In the genomic region with DNA sequence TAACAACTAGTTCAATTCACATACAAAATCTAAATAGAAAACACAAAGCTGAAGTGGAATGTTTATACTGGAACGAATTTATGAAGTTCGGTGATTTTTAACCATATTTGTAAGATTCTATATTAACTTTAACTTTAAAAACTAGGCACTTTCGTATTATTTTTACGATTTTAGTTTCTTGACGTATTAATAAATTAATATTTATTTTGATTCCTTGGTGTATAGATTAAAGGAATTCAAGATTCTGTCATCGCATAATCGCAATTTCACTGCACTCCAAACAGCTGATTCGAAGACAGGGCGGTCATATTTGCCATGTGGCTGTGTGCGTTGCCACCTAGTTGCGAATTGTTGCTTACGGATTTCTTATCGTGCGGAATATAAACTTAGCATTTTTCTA, we compare ENCODE assay signal across 1 fruit fly cellular context.
A peak's percentile ranks its signal among the peaks of the same experiment; 100 is the strongest.
TF ChIP-seq lines count a peak whose summit lies in the region.

A gene (minus strand): TSS at position 279 of the 400 bp plus-strand sequence.
A gene (plus strand): TSS at position 336 of the 400 bp plus-strand sequence.

TF ChIP-seq in whole organism, embryonic, 481 proteins besides CTCF, POLR2A, EP300 and RAD21 (continued from another document and continues in another):
- peak; percentile 23 for TF ChIP-seq slou (GFP tag; optimal IDR thresholded peaks at IDR 0.05; lab: Kevin White, UChicago)
- peak; percentile 88 for TF ChIP-seq Max (GFP tag; optimal IDR thresholded peaks at IDR 0.05; lab: Kevin White, UChicago)
- peak; percentile 97 for TF ChIP-seq Drgx (GFP tag; IDR thresholded peaks at IDR 0.05; lab: Robert Waterston, UW)
- TF ChIP-seq exex (tag; optimal IDR thresholded peaks at IDR 0.05; lab: Kevin White, UChicago), result peak; percentile 74
- peak; percentile 93 for TF ChIP-seq dysf (GFP tag; IDR thresholded peaks at IDR 0.05; lab: Robert Waterston, UW)
- peak; percentile 94 for TF ChIP-seq CG8388 (GFP tag; optimal IDR thresholded peaks at IDR 0.05; lab: Kevin White, UChicago)
- peak; percentile 92 for TF ChIP-seq B-H2 (GFP tag; optimal IDR thresholded peaks at IDR 0.05; lab: Kevin White, UChicago)
- TF ChIP-seq CrebB (tag; optimal IDR thresholded peaks at IDR 0.05; lab: Kevin White, UChicago), result peak; percentile 93
- TF ChIP-seq wek (GFP tag; optimal IDR thresholded peaks at IDR 0.05; lab: Kevin White, UChicago), result no peak
- peak; percentile 93 for TF ChIP-seq CG18599 (GFP tag; optimal IDR thresholded peaks at IDR 0.05; lab: Kevin White, UChicago)
- peak; percentile 79 for TF ChIP-seq D19B (GFP tag; optimal IDR thresholded peaks at IDR 0.05; lab: Kevin White, UChicago)
- no peak for TF ChIP-seq p53 (GFP tag; optimal IDR thresholded peaks at IDR 0.05; lab: Kevin White, UChicago)
- no peak for TF ChIP-seq CG10565 (GFP tag; optimal IDR thresholded peaks at IDR 0.05; lab: Kevin White, UChicago)
- peak; percentile 54 for TF ChIP-seq CG6254 (GFP tag; optimal IDR thresholded peaks at IDR 0.05; lab: Kevin White, UChicago)
- TF ChIP-seq pros (GFP tag; optimal IDR thresholded peaks at IDR 0.05; lab: Kevin White, UChicago), result peak; percentile 81
- TF ChIP-seq CG3163 (GFP tag; optimal IDR thresholded peaks at IDR 0.05; lab: Kevin White, UChicago), result no peak
- no peak for TF ChIP-seq sc (optimal IDR thresholded peaks at IDR 0.05; lab: Kevin White, UChicago)
- TF ChIP-seq sc (GFP tag; optimal IDR thresholded peaks at IDR 0.05; lab: Kevin White, UChicago), result peak; percentile 57
- TF ChIP-seq Vsx1 (GFP tag; optimal IDR thresholded peaks at IDR 0.05; lab: Kevin White, UChicago), result no peak
- TF ChIP-seq bbx (GFP tag; IDR thresholded peaks at IDR 0.05; lab: Robert Waterston, UW; ENCODE audit: partially characterized antibody), result 0 out of 2 replicates have a peak, but pooled peaks have one; percentile 27
- TF ChIP-seq CG1832 (GFP tag; optimal IDR thresholded peaks at IDR 0.05; lab: Kevin White, UChicago), result no peak
- TF ChIP-seq CG33213 (GFP tag; optimal IDR thresholded peaks at IDR 0.05; lab: Kevin White, UChicago), result peak; percentile 12
- TF ChIP-seq E2f1 (GFP tag; IDR thresholded peaks at IDR 0.05; lab: Robert Waterston, UW), result peak; percentile 90
- no peak for TF ChIP-seq CG11093 (GFP tag; IDR thresholded peaks at IDR 0.05; lab: Robert Waterston, UW)
- peak; percentile 30 for TF ChIP-seq pb (GFP tag; optimal IDR thresholded peaks at IDR 0.05; lab: Kevin White, UChicago)
- peak in 1 of 2 experiments; percentile 43 for TF ChIP-seq Pdp1 (GFP tag; optimal IDR thresholded peaks at IDR 0.05; lab: Kevin White, UChicago)
- TF ChIP-seq Tbp (GFP tag; optimal IDR thresholded peaks at IDR 0.05; lab: Kevin White, UChicago), result no peak
- TF ChIP-seq Sin3A (optimal IDR thresholded peaks at IDR 0.05; lab: Kevin White, UChicago), result no peak
- TF ChIP-seq stc (GFP tag; IDR thresholded peaks at IDR 0.05; lab: Robert Waterston, UW), result peak; percentile 95
- TF ChIP-seq CkIIα-i1 (GFP tag; IDR thresholded peaks at IDR 0.05; lab: Robert Waterston, UW), result no peak
- peak; percentile 69; the same call in 1 of the 2 replicates for TF ChIP-seq bowl (GFP tag; IDR thresholded peaks at IDR 0.05; lab: Robert Waterston, UW)
- peak; percentile 94 for TF ChIP-seq CG10147 (GFP tag; optimal IDR thresholded peaks at IDR 0.05; lab: Kevin White, UChicago)
- TF ChIP-seq Side (GFP tag; optimal IDR thresholded peaks at IDR 0.05; lab: Kevin White, UChicago), result no peak
- no peak for TF ChIP-seq sna (GFP tag; IDR thresholded peaks at IDR 0.05; lab: Robert Waterston, UW; ENCODE audit: partially characterized antibody)
- peak; percentile 75 for TF ChIP-seq CG10462 (GFP tag; optimal IDR thresholded peaks at IDR 0.05; lab: Kevin White, UChicago)
- TF ChIP-seq insv (GFP tag; optimal IDR thresholded peaks at IDR 0.05; lab: Kevin White, UChicago), result peak in 1 of 2 experiments; percentile 56
- TF ChIP-seq CG13424 (tag; optimal IDR thresholded peaks at IDR 0.05; lab: Kevin White, UChicago), result peak; percentile 97
- TF ChIP-seq Elba2 (GFP tag; optimal IDR thresholded peaks at IDR 0.05; lab: Kevin White, UChicago), result peak; percentile 29
- peak; percentile 91 for TF ChIP-seq dmrt99B (tag; optimal IDR thresholded peaks at IDR 0.05; lab: Kevin White, UChicago)
- peak; percentile 90 for TF ChIP-seq zfh1 (GFP tag; IDR thresholded peaks at IDR 0.05; lab: Robert Waterston, UW)
- TF ChIP-seq CG34376 (GFP tag; optimal IDR thresholded peaks at IDR 0.05; lab: Kevin White, UChicago), result peak; percentile 93
- peak; percentile 65 for TF ChIP-seq Camta (GFP tag; optimal IDR thresholded peaks at IDR 0.05; lab: Kevin White, UChicago)
- TF ChIP-seq CG2678 (tag; optimal IDR thresholded peaks at IDR 0.05; lab: Kevin White, UChicago), result peak; percentile 97
- TF ChIP-seq CG17359 (tag; optimal IDR thresholded peaks at IDR 0.05; lab: Kevin White, UChicago), result peak; percentile 94
- TF ChIP-seq btn (GFP tag; optimal IDR thresholded peaks at IDR 0.05; lab: Kevin White, UChicago), result no peak
- TF ChIP-seq CG4730 (GFP tag; IDR thresholded peaks at IDR 0.05; lab: Robert Waterston, UW), result peak; percentile 79
- peak; percentile 21 for TF ChIP-seq pum (GFP tag; optimal IDR thresholded peaks at IDR 0.05; lab: Kevin White, UChicago)
- no peak for TF ChIP-seq CG31388 (GFP tag; optimal IDR thresholded peaks at IDR 0.05; lab: Kevin White, UChicago)
- peak; percentile 35 to 50 for TF ChIP-seq chif (GFP tag; optimal IDR thresholded peaks at IDR 0.05; lab: Kevin White, UChicago)
- TF ChIP-seq CG4360 (GFP tag; IDR thresholded peaks at IDR 0.05; lab: Robert Waterston, UW), result peak; percentile 68
- TF ChIP-seq Atf-2 (GFP tag; optimal IDR thresholded peaks at IDR 0.05; lab: Kevin White, UChicago), result peak; percentile 45
- peak; percentile 83 for TF ChIP-seq CG12104 (GFP tag; optimal IDR thresholded peaks at IDR 0.05; lab: Kevin White, UChicago)
- TF ChIP-seq CG13287 (GFP tag; IDR thresholded peaks at IDR 0.05; lab: Robert Waterston, UW; ENCODE audit: partially characterized antibody), result peak; percentile 45; the same call in 1 of the 2 replicates
- no peak for TF ChIP-seq Gsc (GFP tag; IDR thresholded peaks at IDR 0.05; lab: Robert Waterston, UW)
- TF ChIP-seq pzg (GFP tag; optimal IDR thresholded peaks at IDR 0.05; lab: Kevin White, UChicago), result peak; percentile 36
- no peak for TF ChIP-seq CG15479 (GFP tag; optimal IDR thresholded peaks at IDR 0.05; lab: Kevin White, UChicago)
- no peak for TF ChIP-seq Scr (GFP tag; IDR thresholded peaks at IDR 0.05; lab: Robert Waterston, UW; ENCODE audit: partially characterized antibody)
- peak; percentile 93 for TF ChIP-seq Atf6 (GFP tag; IDR thresholded peaks at IDR 0.05; lab: Robert Waterston, UW)
- peak; percentile 69 for TF ChIP-seq CG13624 (GFP tag; optimal IDR thresholded peaks at IDR 0.05; lab: Kevin White, UChicago)
- TF ChIP-seq tna (GFP tag; IDR thresholded peaks at IDR 0.05; lab: Robert Waterston, UW; ENCODE audit: partially characterized antibody), result no peak
- TF ChIP-seq CG6813 (GFP tag; optimal IDR thresholded peaks at IDR 0.05; lab: Kevin White, UChicago), result peak; percentile 81
- TF ChIP-seq CG17802 (tag; optimal IDR thresholded peaks at IDR 0.05; lab: Kevin White, UChicago), result peak; percentile 49
- TF ChIP-seq mam (GFP tag; optimal IDR thresholded peaks at IDR 0.05; lab: Kevin White, UChicago), result peak; percentile 64
- TF ChIP-seq ash1 (GFP tag; optimal IDR thresholded peaks at IDR 0.05; lab: Kevin White, UChicago), result no peak
- TF ChIP-seq CG8359 (GFP tag; optimal IDR thresholded peaks at IDR 0.05; lab: Kevin White, UChicago; ENCODE audit: borderline replicate concordance), result peak; percentile 50
- TF ChIP-seq twi (tag; optimal IDR thresholded peaks at IDR 0.05; lab: Kevin White, UChicago), result no peak
- no peak for TF ChIP-seq Bgb (GFP tag; IDR thresholded peaks at IDR 0.05; lab: Robert Waterston, UW; ENCODE audit: partially characterized antibody)
- TF ChIP-seq shn (GFP tag; optimal IDR thresholded peaks at IDR 0.05; lab: Kevin White, UChicago), result no peak
- TF ChIP-seq CG4617 (GFP tag; optimal IDR thresholded peaks at IDR 0.05; lab: Kevin White, UChicago; ENCODE audit: borderline replicate concordance), result peak; percentile 50
- TF ChIP-seq CG18619 (GFP tag; optimal IDR thresholded peaks at IDR 0.05; lab: Kevin White, UChicago), result peak; percentile 87
- TF ChIP-seq her (GFP tag; optimal IDR thresholded peaks at IDR 0.05; lab: Kevin White, UChicago), result no peak
- no peak for TF ChIP-seq dan (GFP tag; IDR thresholded peaks at IDR 0.05; lab: Robert Waterston, UW)
- no peak for TF ChIP-seq Deaf1 (tag; optimal IDR thresholded peaks at IDR 0.05; lab: Kevin White, UChicago)
- TF ChIP-seq Hr3 (GFP tag; optimal IDR thresholded peaks at IDR 0.05; lab: Kevin White, UChicago), result peak; percentile 76
- peak; percentile 91 for TF ChIP-seq sob (GFP tag; IDR thresholded peaks at IDR 0.05; lab: Robert Waterston, UW)
- peak; percentile 81 for TF ChIP-seq CG1529 (GFP tag; optimal IDR thresholded peaks at IDR 0.05; lab: Kevin White, UChicago)
- no peak for TF ChIP-seq Doc2 (GFP tag; IDR thresholded peaks at IDR 0.05; lab: Robert Waterston, UW)
- TF ChIP-seq CG8944 (GFP tag; optimal IDR thresholded peaks at IDR 0.05; lab: Kevin White, UChicago), result no peak
- peak; percentile 95 for TF ChIP-seq CG15269 (tag; optimal IDR thresholded peaks at IDR 0.05; lab: Kevin White, UChicago)
- TF ChIP-seq CG6765 (GFP tag; optimal IDR thresholded peaks at IDR 0.05; lab: Kevin White, UChicago), result peak; percentile 92
- peak; percentile 79 for TF ChIP-seq az2 (GFP tag; optimal IDR thresholded peaks at IDR 0.05; lab: Kevin White, UChicago)
- TF ChIP-seq ase (GFP tag; IDR thresholded peaks at IDR 0.05; lab: Robert Waterston, UW), result peak; percentile 86
- peak; percentile 59 for TF ChIP-seq Ravus (GFP tag; IDR thresholded peaks at IDR 0.05; lab: Robert Waterston, UW)
- no peak for TF ChIP-seq Hr39 (optimal IDR thresholded peaks at IDR 0.05; lab: Kevin White, UChicago)
- no peak for TF ChIP-seq CG7745 (tag; optimal IDR thresholded peaks at IDR 0.05; lab: Kevin White, UChicago)
- TF ChIP-seq CG11696 (GFP tag; IDR thresholded peaks at IDR 0.05; lab: Robert Waterston, UW), result peak; percentile 79
- no peak for TF ChIP-seq CG34224 (GFP tag; IDR thresholded peaks at IDR 0.05; lab: Robert Waterston, UW; ENCODE audit: partially characterized antibody)
- TF ChIP-seq CG14965 (GFP tag; optimal IDR thresholded peaks at IDR 0.05; lab: Kevin White, UChicago; ENCODE audit: borderline replicate concordance), result no peak
- peak; percentile 89 for TF ChIP-seq HLH3B (GFP tag; IDR thresholded peaks at IDR 0.05; lab: Robert Waterston, UW)
- peak; percentile 78 for TF ChIP-seq CG7271 (tag; optimal IDR thresholded peaks at IDR 0.05; lab: Kevin White, UChicago)
- no peak for TF ChIP-seq CG6683 (GFP tag; optimal IDR thresholded peaks at IDR 0.05; lab: Kevin White, UChicago)
- peak; percentile 95 for TF ChIP-seq CG18262 (tag; optimal IDR thresholded peaks at IDR 0.05; lab: Kevin White, UChicago)
- no peak for TF ChIP-seq Kr (GFP tag; optimal IDR thresholded peaks at IDR 0.05; lab: Kevin White, UChicago)
- TF ChIP-seq MBD-R2 (GFP tag; IDR thresholded peaks at IDR 0.05; lab: Robert Waterston, UW), result peak; percentile 98
- peak; percentile 93 for TF ChIP-seq oc (tag; optimal IDR thresholded peaks at IDR 0.05; lab: Kevin White, UChicago)
- TF ChIP-seq HLH4C (GFP tag; IDR thresholded peaks at IDR 0.05; lab: Robert Waterston, UW; ENCODE audit: partially characterized antibody), result no peak
- peak; percentile 78 for TF ChIP-seq CG32772 (GFP tag; IDR thresholded peaks at IDR 0.05; lab: Robert Waterston, UW)
- no peak for TF ChIP-seq ro (GFP tag; IDR thresholded peaks at IDR 0.05; lab: Robert Waterston, UW)
- peak; percentile 92 for TF ChIP-seq Hmr (GFP tag; optimal IDR thresholded peaks at IDR 0.05; lab: Kevin White, UChicago)
- peak; percentile 86 for TF ChIP-seq seq (GFP tag; IDR thresholded peaks at IDR 0.05; lab: Robert Waterston, UW)
- no peak for TF ChIP-seq CG15011 (GFP tag; optimal IDR thresholded peaks at IDR 0.05; lab: Kevin White, UChicago)
- TF ChIP-seq crc (GFP tag; optimal IDR thresholded peaks at IDR 0.05; lab: Kevin White, UChicago), result peak; percentile 35
- TF ChIP-seq org-1 (GFP tag; optimal IDR thresholded peaks at IDR 0.05; lab: Kevin White, UChicago), result peak; percentile 72
- TF ChIP-seq CG8924 (tag; optimal IDR thresholded peaks at IDR 0.05; lab: Kevin White, UChicago), result peak; percentile 96
- peak; percentile 74 for TF ChIP-seq ind (GFP tag; optimal IDR thresholded peaks at IDR 0.05; lab: Kevin White, UChicago)
- TF ChIP-seq CG16815 (GFP tag; optimal IDR thresholded peaks at IDR 0.05; lab: Kevin White, UChicago), result peak; percentile 53
- TF ChIP-seq odd (GFP tag; optimal IDR thresholded peaks at IDR 0.05; lab: Kevin White, UChicago), result peak; percentile 92
- TF ChIP-seq CG31365 (tag; optimal IDR thresholded peaks at IDR 0.05; lab: Kevin White, UChicago), result peak; percentile 31
- peak; percentile 83 for TF ChIP-seq Taf1 (GFP tag; IDR thresholded peaks at IDR 0.05; lab: Robert Waterston, UW)
- peak; percentile 62; the same call in 1 of the 2 replicates for TF ChIP-seq peb (GFP tag; IDR thresholded peaks at IDR 0.05; lab: Robert Waterston, UW)
- TF ChIP-seq Abd-B (GFP tag; optimal IDR thresholded peaks at IDR 0.05; lab: Kevin White, UChicago), result peak; percentile 65
- peak; percentile 89 for TF ChIP-seq CG11247 (GFP tag; IDR thresholded peaks at IDR 0.05; lab: Robert Waterston, UW)
- TF ChIP-seq gsb-n (tag; optimal IDR thresholded peaks at IDR 0.05; lab: Kevin White, UChicago), result no peak
- peak; percentile 62 to 83 for TF ChIP-seq dpn (GFP tag; optimal IDR thresholded peaks at IDR 0.05; lab: Kevin White, UChicago)
- peak; percentile 86 for TF ChIP-seq run (tag; optimal IDR thresholded peaks at IDR 0.05; lab: Kevin White, UChicago)
- TF ChIP-seq CG10543 (GFP tag; optimal IDR thresholded peaks at IDR 0.05; lab: Kevin White, UChicago), result no peak
- peak; percentile 64 for TF ChIP-seq CG1603 (tag; optimal IDR thresholded peaks at IDR 0.05; lab: Kevin White, UChicago)
- TF ChIP-seq pho (GFP tag; optimal IDR thresholded peaks at IDR 0.05; lab: Kevin White, UChicago), result peak; percentile 71
- TF ChIP-seq CG9797 (GFP tag; optimal IDR thresholded peaks at IDR 0.05; lab: Kevin White, UChicago), result peak; percentile 19
- peak; percentile 12 for TF ChIP-seq NC2β (GFP tag; optimal IDR thresholded peaks at IDR 0.05; lab: Kevin White, UChicago)
- TF ChIP-seq CG16863 (GFP tag; optimal IDR thresholded peaks at IDR 0.05; lab: Kevin White, UChicago), result peak; percentile 43
- no peak for TF ChIP-seq cad (GFP tag; optimal IDR thresholded peaks at IDR 0.05; lab: Kevin White, UChicago)
- no peak for TF ChIP-seq HmgD (GFP tag; optimal IDR thresholded peaks at IDR 0.05; lab: Kevin White, UChicago)
- peak; percentile 32 for TF ChIP-seq Dad (GFP tag; optimal IDR thresholded peaks at IDR 0.05; lab: Kevin White, UChicago)
- peak; percentile 93 for TF ChIP-seq CG9817 (tag; optimal IDR thresholded peaks at IDR 0.05; lab: Kevin White, UChicago)
- peak; percentile 85 for TF ChIP-seq esg (GFP tag; conservative IDR thresholded peaks at IDR 0.05; lab: Robert Waterston, UW)
